Worm (Caenorhabditis elegans) whole organism, dauer: Measurements from ENCODE around the gene T05G5.5.

Source experiments
- unc-62 ChIP-seq: sonication (generic microtip); optimal IDR thresholded peaks from 2 replicates; lab custom pipeline; 2017; ENCODE audit warnings: missing biosample characterization, missing genetic modification reagents, missing genetic modification characterization

T05G5.5 gene

DNA sequence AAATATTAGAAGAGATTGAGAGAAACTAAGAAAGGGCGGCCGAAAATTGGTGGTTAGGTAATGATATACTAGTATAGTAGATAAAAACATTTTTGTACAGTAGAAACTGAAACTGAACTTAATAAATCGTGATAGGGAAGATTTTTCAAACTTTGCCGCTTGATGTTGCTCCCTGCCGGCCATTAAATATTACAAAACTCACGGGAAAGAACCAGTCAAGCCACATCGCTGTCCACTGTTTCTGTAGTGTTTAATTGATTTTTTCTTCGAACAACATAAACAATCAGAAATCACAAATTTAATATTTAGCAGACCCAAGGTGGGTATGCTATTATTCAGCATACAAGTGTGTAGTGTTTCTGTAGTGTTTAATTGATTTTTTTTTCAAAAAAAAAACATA is at the start of gene T05G5.5:
Gene T05G5.5 (minus strand): TSS at position 359 of the 400 bp plus-strand sequence.
- TF ChIP-seq unc-62, result no peak

DNA sequence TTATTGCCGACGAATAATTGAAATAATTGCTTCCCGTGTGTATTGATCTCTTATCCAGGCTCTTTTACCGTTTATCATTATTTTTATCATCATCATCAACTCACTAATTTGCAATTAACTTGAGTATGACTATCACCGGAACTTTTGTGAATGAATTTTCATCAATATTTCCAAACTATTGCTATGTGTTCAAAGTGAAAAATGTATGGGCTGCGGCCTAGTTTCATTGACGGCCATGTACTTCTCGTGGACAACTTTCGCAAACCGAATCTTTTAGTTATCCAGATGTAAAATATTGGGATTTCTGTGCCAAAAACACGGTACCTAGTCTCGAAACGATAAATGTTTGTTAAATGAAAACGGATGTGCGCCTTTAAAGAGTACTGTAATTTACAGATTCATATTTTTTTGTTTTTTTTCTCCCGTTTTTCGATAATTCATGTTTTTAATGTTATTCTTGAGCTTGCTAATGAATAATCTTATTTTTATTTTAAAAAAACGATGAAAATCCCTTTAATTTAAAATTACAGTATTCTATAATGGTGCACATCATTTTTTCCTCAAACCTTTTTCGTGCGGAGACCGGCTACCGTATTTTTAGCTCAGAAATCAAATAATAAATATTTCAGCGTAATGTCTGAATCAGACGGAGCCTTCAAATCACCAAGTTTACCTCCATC is 47.4 kb upstream of the T05G5.5 start, which contains the start of gene ZK632.2:
Gene ZK632.2 (plus strand): TSS at position 630 of the 680 bp plus-strand sequence.
- TF ChIP-seq unc-62, result no peak

DNA sequence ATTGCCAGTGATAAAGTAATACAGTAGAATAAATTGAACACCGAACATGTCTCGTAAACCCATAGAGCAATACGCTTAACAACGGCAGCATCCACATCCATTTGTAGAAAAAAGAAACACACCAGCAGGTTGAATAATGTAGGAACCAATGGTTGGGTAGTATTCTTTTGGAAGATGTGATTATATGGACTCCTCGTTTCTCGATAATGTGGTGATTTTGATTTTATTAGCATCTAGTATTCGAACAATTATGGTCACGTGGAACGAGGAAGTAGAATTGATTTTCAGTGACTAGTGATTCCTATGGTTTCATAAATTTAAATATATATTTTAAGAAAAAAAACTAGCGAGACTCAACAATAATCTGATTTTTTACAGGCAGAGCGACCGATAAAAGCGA is 45.2 kb upstream of the T05G5.5 start, which contains the start of gene srxa-10:
Gene srxa-10 (minus strand): TSS at position 101 of the 400 bp plus-strand sequence.
- TF ChIP-seq unc-62, result no peak

DNA sequence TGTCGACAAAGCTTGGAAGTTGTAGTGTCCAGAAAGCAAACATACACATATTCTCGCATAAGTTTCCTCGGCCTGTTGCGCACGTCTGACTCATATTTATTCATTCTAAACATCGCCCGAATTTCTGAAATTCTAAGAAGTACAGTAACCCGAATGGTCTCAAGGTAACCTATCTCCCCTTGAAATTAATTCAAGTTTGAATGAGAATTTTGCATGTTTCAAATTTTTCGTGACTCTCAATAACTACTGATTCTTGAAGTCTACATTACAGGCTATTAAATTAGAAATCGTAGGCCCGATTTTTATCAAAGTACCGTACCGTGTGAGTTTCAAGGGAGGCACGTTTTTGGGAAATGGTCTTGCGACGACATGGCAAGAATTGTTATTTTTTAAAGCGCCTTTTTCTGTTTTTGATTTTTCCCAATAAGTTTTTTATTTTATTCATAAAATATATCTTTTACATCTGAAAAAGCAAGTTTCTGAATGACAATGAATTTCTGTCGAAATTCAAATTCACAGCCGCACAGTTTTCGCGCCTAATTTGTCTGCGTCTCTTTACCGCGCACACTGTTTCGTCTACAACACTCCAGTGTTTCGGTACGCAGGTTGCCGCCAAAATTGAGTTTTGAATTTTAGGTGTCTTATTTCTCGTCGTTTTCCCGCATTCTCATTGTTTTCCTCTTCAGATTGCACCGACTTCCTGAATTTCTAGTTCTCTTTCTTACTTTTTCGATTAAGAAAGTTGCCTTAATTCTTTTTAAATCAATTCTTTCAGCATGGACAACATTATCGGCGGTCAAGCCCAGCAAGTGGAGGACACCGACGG is 42.6 kb upstream of the T05G5.5 start, which contains the start of the genes R10E11.9 and mcm-6:
Gene R10E11.9 (minus strand): TSS at position 51 of the 826 bp plus-strand sequence.
Gene mcm-6 (plus strand): TSS at position 776 of the 826 bp plus-strand sequence.
- no peak for TF ChIP-seq unc-62

DNA sequence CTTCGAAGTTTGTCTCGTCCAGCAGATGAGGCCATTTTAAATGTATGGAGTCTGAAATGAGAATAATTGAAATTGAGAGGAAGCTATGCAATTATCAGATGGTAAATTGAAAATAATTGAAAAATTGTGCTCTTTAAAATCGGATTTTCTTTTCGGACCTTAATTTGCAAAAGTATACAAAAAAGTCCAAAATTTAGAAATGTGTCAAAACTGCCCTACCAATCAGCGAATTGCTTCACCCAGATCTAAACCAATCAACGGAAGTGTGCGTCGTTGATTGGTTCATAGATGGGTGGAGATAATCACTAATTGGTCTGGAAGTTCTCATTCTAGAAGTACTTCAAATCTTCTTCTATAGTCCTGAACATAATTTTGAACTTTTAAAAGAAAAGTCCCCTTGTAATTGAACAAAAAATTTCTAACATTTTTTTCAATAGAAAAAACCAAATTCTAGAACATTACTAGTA is 38.4 kb upstream of the T05G5.5 start, which contains the start of gene R10E11.5:
Gene R10E11.5 (minus strand): TSS at position 51 of the 467 bp plus-strand sequence.
- TF ChIP-seq unc-62, result no peak

DNA sequence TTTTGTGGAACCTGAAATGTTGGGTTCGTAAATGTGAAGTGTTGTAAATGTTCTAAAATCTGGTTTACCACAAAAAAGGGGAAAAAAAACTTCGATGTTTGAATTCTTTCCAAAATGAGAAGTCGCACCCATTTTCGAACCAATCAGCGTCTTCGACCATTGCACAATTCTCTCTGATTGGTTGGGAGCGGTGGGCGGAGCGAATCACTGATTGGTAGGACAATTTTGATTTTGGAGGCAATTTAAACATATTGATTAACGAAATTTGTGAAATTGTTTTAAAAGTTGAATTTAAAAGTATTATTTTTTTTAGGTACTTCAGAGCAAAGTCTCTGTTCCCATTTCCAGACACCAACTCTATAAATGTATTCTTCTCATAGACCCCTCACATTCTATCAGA is 37.9 kb upstream of the T05G5.5 start:
- TF ChIP-seq unc-62, result no peak

DNA sequence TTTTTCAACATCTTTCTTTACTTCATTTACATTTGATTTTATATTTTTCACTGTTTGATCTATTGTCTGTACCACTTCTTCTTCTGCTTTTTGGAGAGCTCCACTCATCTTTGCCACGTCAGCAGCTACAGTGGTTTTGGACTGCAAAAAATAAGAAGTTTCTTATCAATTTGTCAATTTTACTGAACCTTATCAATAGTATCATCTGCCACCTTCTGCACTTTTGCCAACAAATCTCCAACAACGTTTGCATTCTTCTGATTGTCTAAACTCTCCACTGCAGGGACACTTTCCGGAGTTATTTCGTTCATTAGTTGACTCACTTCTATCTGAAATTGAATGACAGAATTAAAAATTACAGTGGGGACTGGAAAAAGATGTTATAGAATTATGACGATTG is 35.5 kb upstream of the T05G5.5 start:
- no peak for TF ChIP-seq unc-62

DNA sequence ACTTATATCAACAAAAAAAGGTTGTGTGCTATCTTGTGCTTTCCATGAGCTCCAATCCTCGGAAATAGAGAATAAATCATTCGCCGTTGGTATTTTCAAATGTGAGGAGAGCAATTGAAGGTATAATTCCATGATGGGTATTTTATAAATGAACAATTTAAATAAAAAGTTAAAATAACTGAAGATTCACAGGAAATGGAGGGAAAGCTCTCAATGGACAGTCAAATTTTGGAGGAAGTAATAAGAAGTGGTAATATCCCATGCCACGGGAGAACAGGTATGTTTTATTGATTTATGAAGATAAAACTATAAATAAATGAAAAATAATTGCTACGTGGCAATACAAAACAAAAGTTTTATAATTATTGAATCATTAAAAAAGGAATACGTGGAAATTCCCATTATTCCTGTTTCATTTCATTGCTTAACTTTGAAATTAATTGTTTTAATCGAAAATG is 31.9 kb upstream of the T05G5.5 start:
- no peak for TF ChIP-seq unc-62

DNA sequence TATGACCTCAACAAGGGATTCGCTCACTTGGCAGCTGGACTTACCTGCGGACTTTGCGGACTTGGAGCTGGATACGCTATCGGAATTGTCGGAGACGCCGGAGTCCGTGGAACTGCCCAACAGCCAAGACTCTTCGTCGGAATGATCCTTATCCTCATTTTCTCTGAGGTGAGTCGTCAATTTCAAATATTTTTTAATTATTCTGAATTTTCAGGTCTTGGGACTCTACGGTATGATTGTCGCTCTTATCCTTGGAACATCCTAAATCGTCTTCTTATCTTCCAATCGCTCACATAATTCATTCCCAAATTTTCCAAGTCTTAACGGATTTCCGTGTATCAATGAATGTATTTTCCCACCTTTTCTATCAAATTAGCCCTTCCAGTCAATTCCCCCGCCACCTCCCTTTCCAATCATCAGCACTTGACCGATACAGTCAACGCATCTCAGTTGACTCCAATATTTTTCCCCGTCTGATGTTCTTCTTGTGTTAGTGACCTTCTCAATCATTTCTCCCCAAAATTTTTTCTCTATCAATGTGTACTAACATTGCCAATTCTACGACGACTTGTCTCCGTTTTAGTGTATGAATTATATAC is 31.4 kb upstream of the T05G5.5 start, which contains the start of gene R10E11.6:
Gene R10E11.6 (plus strand): TSS at position 524 of the 599 bp plus-strand sequence.
- TF ChIP-seq unc-62, result no peak

DNA sequence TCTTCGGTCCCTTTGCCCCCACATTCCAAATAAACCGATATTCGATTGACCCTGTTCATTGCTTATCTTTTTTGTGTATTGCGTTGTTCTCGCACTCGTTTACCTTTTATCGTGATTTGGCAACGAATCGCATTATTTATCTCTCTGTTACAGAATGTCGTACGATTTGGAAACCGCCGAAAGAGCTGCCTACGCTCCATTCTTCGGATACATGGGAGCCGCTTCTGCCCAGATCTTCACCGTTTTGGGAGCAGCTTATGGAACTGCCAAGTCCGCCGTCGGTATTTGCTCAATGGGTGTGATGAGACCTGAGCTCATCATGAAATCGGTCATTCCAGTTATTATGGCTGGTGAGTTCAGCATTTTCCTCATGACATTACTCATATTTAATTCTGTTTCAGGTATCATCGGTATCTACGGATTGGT is 30.8 kb upstream of the T05G5.5 start, which contains the start of gene vha-2:
Gene vha-2 (plus strand): TSS at position 154 of the 426 bp plus-strand sequence.
- no peak for TF ChIP-seq unc-62

DNA sequence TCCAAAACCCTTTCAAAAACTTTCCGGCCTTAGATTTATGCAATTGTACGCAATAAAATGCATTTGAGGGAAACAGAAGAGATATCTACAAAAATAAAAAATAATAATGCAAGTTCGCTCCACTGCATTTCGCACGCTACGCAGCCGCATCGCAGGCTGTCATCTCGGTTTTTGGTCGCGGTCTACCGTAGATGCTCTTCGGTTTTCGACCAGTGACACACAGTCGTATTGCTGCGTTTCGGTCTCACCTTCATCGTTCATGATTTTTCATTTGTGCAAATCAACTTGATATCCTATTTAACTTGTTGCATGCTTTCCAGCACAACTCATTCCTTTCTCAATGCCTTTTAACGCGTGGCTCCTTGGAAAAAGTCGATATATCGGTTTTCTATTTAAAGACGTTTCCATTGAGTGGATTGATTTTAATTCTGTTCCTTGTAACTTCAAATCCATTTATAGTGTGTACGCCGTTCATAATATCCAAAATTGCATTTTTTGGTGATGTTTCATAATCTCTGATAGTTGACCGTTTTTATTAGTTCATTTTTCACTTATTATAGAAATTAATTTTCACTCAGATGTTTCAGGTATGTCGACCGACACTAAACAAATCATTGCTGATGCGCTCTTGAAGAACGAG is 29.6 kb upstream of the T05G5.5 start, which contains the start of gene vha-1:
Gene vha-1 (plus strand): TSS at position 590 of the 640 bp plus-strand sequence.
- no peak for TF ChIP-seq unc-62

DNA sequence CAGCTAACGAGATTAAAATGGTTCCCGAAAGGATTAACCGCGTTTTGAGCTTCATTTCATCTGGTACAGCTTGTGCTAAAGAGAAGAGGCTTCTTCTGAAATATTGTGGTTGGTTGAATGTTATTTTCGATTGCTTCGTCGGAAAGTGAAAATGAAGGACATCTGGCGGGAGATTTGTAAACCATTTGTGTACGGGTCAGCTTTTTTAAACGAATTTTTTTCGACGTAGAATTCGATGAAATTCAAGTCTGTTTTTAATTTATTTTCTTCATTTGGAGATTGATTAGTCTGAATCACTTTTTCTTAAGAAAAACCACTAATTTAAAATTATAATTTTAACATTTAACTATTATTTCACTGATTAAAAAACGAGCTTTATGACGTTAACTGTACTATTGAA is 29.0 kb upstream of the T05G5.5 start, which contains the start of gene sqv-3:
Gene sqv-3 (minus strand): TSS at position 101 of the 400 bp plus-strand sequence.
- TF ChIP-seq unc-62, result no peak

DNA sequence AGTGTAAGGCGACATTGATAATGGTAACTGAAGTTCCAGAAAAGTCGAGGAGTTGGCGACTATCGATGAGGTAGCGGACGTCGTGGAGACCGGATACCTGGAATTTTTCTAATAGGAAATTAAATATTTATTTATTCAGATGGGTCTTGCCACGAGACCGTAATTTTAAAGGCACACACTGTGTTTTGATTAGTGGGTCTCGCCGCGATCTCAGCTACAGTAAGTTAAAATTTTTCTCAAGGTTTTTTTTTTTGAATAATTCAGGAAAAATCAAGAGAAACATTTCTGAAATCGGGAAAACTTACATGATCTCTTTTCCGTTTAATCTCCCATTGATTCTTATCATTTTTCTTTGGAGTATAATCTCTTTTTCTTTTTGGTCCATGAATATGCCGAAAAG is 27.8 kb upstream of the T05G5.5 start:
- no peak for TF ChIP-seq unc-62

DNA sequence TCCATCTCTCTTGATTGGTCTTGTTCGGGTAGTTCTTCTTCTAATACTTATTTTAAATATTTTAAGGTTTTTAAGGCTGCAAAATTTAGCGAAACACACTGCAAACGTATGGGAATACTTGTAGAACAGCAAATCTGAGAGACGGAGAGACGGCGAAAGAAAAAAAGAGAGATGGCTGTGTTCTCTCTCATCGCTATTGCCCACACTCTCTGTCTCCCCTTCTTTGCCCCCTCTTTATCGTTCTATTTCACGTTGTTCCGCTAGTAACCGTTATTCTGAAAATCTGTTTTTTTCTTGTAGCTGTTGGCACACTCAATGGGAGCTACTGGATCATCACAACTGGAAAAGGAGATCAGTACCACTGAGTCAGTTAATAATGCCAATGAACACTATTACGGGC is 25.1 kb upstream of the T05G5.5 start, which contains the start of gene usp-46:
Gene usp-46 (plus strand): TSS at position 301 of the 400 bp plus-strand sequence.
- TF ChIP-seq unc-62, result no peak

DNA sequence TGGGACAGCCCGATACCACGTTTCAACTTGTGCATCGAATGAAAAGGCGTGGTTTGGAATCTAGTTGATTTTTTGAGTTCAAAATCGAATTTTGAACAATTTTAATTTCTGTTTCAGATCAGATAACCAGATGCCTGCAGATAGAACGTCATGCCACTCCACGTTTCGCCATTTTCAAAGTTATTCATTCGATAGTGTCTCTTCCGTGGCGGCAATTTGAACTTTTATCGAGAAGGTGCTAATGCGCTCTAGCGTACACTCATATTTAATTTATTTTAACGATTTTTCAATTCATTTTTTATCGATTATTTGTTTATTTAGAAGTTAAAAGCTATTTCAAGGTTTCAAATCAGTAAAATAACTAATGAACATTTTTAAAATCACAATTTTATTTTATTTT is 24.7 kb upstream of the T05G5.5 start:
- TF ChIP-seq unc-62, result no peak

DNA sequence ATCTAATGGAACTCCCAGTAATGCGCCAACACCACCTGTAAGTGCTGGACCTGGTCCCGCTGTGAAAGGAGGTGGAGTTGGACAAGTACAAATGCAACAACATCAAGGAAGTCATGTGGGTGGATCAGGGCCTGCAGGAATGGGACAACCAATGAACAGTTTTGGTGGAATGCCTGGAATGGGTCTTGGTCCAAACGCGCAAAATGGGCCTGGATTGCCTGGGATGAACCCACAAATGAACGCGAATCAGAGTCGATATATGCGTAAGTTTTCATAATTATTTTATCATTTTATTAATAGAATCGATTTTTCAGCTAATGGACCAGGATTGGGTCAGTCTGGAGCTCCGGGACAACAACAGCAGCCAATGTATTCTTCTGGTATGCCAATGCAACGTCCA is 21.2 kb upstream of the T05G5.5 start:
- TF ChIP-seq unc-62, result no peak
